Worm (Caenorhabditis elegans): ENCODE measurements around the gene Y37A1B.7.

DNA sequence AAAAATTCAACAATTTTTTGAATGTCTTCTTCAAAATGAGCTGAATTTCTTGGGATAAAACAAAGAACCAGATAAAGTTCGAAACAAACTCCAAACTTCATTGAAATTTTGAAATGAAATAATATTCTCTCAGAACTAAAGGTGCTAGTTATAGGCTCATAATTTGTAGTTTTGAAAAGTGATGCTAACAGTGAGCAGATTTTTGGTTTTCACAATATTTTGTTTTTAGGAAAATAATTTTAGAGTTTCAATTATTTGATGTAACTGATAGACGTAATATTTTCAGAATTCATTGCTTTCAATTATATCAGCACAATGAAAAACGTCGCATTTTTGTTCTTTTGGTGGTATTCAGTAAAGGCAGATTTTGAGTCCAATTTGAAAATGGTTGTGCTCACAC lies 23.7 kb downstream of the Y37A1B.7 start, which contains the start of the genes irld-56 and irld-55:
- TF ChIP-seq ama-1 (optimal IDR thresholded peaks at IDR 0.05) (no peak), ama-1 (GFP tag; optimal IDR thresholded peaks at IDR 0.05) (no peak), hlh-26 (GFP tag; conservative IDR thresholded peaks at IDR 0.05) (no peak), nhr-90 (tag; optimal IDR thresholded peaks at IDR 0.05) (no peak), unc-130 (GFP tag; optimal IDR thresholded peaks at IDR 0.05) (no peak), ceh-27 (GFP tag; optimal IDR thresholded peaks at IDR 0.05) (no peak), F37B4.10 (GFP tag; IDR thresholded peaks at IDR 0.05) (no peak), F22D6.2 (tag; optimal IDR thresholded peaks at IDR 0.05) (no peak), efl-1 (GFP tag; optimal IDR thresholded peaks at IDR 0.05) (no peak), snpc-4 (GFP tag; optimal IDR thresholded peaks at IDR 0.05) (no peak), snpc-4 (tag; optimal IDR thresholded peaks at IDR 0.05) (no peak), hsf-1 (GFP tag; IDR thresholded peaks at IDR 0.05) (no peak), mel-28 (tag; optimal IDR thresholded peaks at IDR 0.05; ENCODE audit: borderline replicate concordance) (no peak), ztf-25 (GFP tag; IDR thresholded peaks at IDR 0.05) (no peak), snpc-1.1 (tag; optimal IDR thresholded peaks at IDR 0.05; ENCODE audit: insufficient read depth) (no peak)

Measured in whole organism, young adult.